Worm (Caenorhabditis elegans): Measurements from ENCODE around the gene Y17G7B.22.

- no peak for TF ChIP-seq F13C5.2 (tag; optimal IDR thresholded peaks at IDR 0.05)
- no peak for TF ChIP-seq flt-1 (GFP tag; IDR thresholded peaks at IDR 0.05)
- no peak for TF ChIP-seq ama-1 (optimal IDR thresholded peaks at IDR 0.05)
- TF ChIP-seq hmg-4 (GFP tag; optimal IDR thresholded peaks at IDR 0.05): no peak
- TF ChIP-seq B0310.2 (tag; optimal IDR thresholded peaks at IDR 0.05): no peak
- TF ChIP-seq aly-1 (tag; optimal IDR thresholded peaks at IDR 0.05): no peak
- no peak for TF ChIP-seq scrt-1 (GFP tag; IDR thresholded peaks at IDR 0.05)
Measured at ce11 chrII:12062521-12062920, 5.3 kb upstream of the Y17G7B.22 start, which contains the start of gene arrd-7.

All from whole organism, early embryonic.